Fruit fly (Drosophila melanogaster): Measurements from ENCODE around the gene CG6013.

Gene CG6013

DNA sequence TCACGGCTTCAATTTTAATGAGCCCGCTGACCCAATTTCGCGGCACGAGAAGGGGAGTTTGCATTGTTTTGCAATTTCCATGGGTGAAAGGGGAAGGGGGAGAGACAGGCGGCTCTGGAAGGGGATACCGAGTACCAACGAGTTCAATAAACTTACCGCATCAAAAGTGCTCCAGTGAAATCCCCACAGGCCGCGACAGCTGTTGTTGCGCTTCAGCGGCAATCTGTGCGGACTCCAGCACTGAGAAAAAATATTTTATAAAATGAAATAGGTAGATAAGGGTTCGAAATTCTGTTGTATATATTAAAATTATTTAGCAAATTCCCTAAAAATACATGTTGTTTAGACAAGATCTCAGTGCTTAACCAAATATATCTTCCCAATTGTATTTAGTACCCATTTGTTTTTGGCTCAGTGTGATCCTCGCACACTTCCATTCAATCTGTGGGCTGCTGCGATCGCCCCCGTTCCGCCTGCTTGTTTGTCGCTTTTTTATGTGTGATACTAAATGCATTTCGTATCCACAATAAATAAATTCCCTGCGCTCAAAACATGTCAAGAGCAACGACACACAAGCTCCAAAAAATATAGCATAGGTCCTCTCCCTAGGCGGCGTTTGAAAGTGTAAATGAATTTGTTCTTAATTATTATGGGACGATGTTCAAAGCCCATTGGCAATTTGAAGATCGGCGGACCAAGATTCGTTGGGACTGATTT, 35.6 kb upstream of the CG6013 start (continued):
- TF ChIP-seq dati (GFP tag; IDR thresholded peaks at IDR 0.05) = 0 out of 2 replicates have a peak, but pooled peaks have one; percentile 59
- no peak for TF ChIP-seq abd-A (tag; optimal IDR thresholded peaks at IDR 0.05)
- no peak for TF ChIP-seq cad (GFP tag; optimal IDR thresholded peaks at IDR 0.05)
- TF ChIP-seq Xbp1 (GFP tag; optimal IDR thresholded peaks at IDR 0.05) = peak; percentile 82
- no peak for TF ChIP-seq sima (GFP tag; optimal IDR thresholded peaks at IDR 0.05)
- TF ChIP-seq odd (GFP tag; optimal IDR thresholded peaks at IDR 0.05) = peak; percentile 70
- peak; percentile 76 for TF ChIP-seq ttk (GFP tag; IDR thresholded peaks at IDR 0.05)
- peak; percentile 35 for TF ChIP-seq crc (GFP tag; optimal IDR thresholded peaks at IDR 0.05)
- TF ChIP-seq Elba2 (GFP tag; optimal IDR thresholded peaks at IDR 0.05) = no peak
- TF ChIP-seq unpg (GFP tag; optimal IDR thresholded peaks at IDR 0.05) = peak; percentile 85
- TF ChIP-seq Side (GFP tag; optimal IDR thresholded peaks at IDR 0.05) = peak; percentile 28
- TF ChIP-seq CG8290 (GFP tag; optimal IDR thresholded peaks at IDR 0.05) = peak; percentile 7
- TF ChIP-seq CG8290 (tag; optimal IDR thresholded peaks at IDR 0.05) = no peak
- TF ChIP-seq dysf (GFP tag; IDR thresholded peaks at IDR 0.05) = peak; percentile 82
- no peak for TF ChIP-seq Bgb (GFP tag; IDR thresholded peaks at IDR 0.05; ENCODE audit: partially characterized antibody)
- peak; percentile 86 for TF ChIP-seq CG6689 (GFP tag; IDR thresholded peaks at IDR 0.05)
- TF ChIP-seq tgo (GFP tag; IDR thresholded peaks at IDR 0.05) = peak; percentile 71; the same call in 2 of the 3 replicates
- peak; percentile 82 for TF ChIP-seq Ptx1 (GFP tag; IDR thresholded peaks at IDR 0.05)
- no peak for TF ChIP-seq Hmx (GFP tag; optimal IDR thresholded peaks at IDR 0.05)
- TF ChIP-seq CG31441 (GFP tag; IDR thresholded peaks at IDR 0.05) = peak; percentile 90
- peak; percentile 62; the same call in 1 of the 2 replicates for TF ChIP-seq CG4730 (GFP tag; IDR thresholded peaks at IDR 0.05)
- TF ChIP-seq ken (GFP tag; IDR thresholded peaks at IDR 0.05) = peak; percentile 83; the same call in 2 of the 3 replicates
- TF ChIP-seq CG6683 (GFP tag; optimal IDR thresholded peaks at IDR 0.05) = peak; percentile 17
- TF ChIP-seq fu2 (GFP tag; optimal IDR thresholded peaks at IDR 0.05) = no peak
- peak; percentile 45 for TF ChIP-seq Dad (GFP tag; optimal IDR thresholded peaks at IDR 0.05)
- TF ChIP-seq prd (optimal IDR thresholded peaks at IDR 0.05) = no peak
- peak; percentile 88 for TF ChIP-seq prd (GFP tag; IDR thresholded peaks at IDR 0.05)
- peak; percentile 15 for TF ChIP-seq fd3F (GFP tag; optimal IDR thresholded peaks at IDR 0.05)
- TF ChIP-seq CG10979 (tag; optimal IDR thresholded peaks at IDR 0.05) = peak; percentile 91
- TF ChIP-seq CG17328 (GFP tag; IDR thresholded peaks at IDR 0.05) = peak; percentile 87
- peak; percentile 69; the same call in 1 of the 2 replicates for TF ChIP-seq CG14014 (GFP tag; IDR thresholded peaks at IDR 0.05)
- peak; percentile 44 for TF ChIP-seq CG12236 (GFP tag; optimal IDR thresholded peaks at IDR 0.05)
- peak; percentile 50 for TF ChIP-seq org-1 (GFP tag; optimal IDR thresholded peaks at IDR 0.05)
- no peak for TF ChIP-seq CG34224 (GFP tag; IDR thresholded peaks at IDR 0.05; ENCODE audit: partially characterized antibody)
- no peak for TF ChIP-seq shn (GFP tag; optimal IDR thresholded peaks at IDR 0.05)
- TF ChIP-seq stwl (tag; optimal IDR thresholded peaks at IDR 0.05) = peak; percentile 22
- TF ChIP-seq CG15011 (GFP tag; optimal IDR thresholded peaks at IDR 0.05) = peak; percentile 32
- TF ChIP-seq ash1 (GFP tag; optimal IDR thresholded peaks at IDR 0.05) = no peak
- no peak for TF ChIP-seq CG15073 (GFP tag; optimal IDR thresholded peaks at IDR 0.05)
- no peak for TF ChIP-seq Lpt (GFP tag; optimal IDR thresholded peaks at IDR 0.05)
- no peak for TF ChIP-seq Dp (GFP tag; optimal IDR thresholded peaks at IDR 0.05)
- TF ChIP-seq tio (GFP tag; optimal IDR thresholded peaks at IDR 0.05) = peak; percentile 49
- peak; percentile 27 for TF ChIP-seq CG17568 (GFP tag; optimal IDR thresholded peaks at IDR 0.05)
- TF ChIP-seq CG12942 (GFP tag; optimal IDR thresholded peaks at IDR 0.05) = peak; percentile 63
- no peak for TF ChIP-seq pros (GFP tag; optimal IDR thresholded peaks at IDR 0.05)
- peak; percentile 70 for TF ChIP-seq Abd-B (GFP tag; optimal IDR thresholded peaks at IDR 0.05)
- peak; percentile 84 for TF ChIP-seq CG2875 (GFP tag; optimal IDR thresholded peaks at IDR 0.05)
- no peak for TF ChIP-seq pzg (GFP tag; optimal IDR thresholded peaks at IDR 0.05)
- no peak for TF ChIP-seq Neu2 (GFP tag; optimal IDR thresholded peaks at IDR 0.05; ENCODE audit: borderline replicate concordance)
- peak; percentile 87 for TF ChIP-seq Oli (tag; optimal IDR thresholded peaks at IDR 0.05)

Data from whole organism, embryonic.